Fruit fly (Drosophila melanogaster) whole organism, embryonic: ENCODE measurements around the gene Targ1.

ENCODE experiments used
- Awh ChIP-seq: fragments of 200-800 bp; sonication (Bioruptor generic); IDR thresholded peaks from 2 replicates; pipeline ENCODE4, ENCODE4 v1.3.6; 2022; ENCODE audit warnings: missing biosample characterization, missing genetic modification characterization
- BEAF-32 ChIP-seq: fragments of 200-800 bp; sonication (Bioruptor generic); optimal IDR thresholded peaks from 3 replicates; lab custom pipeline; 2017; ENCODE audit warnings: missing biosample characterization, missing genetic modification characterization, mild to moderate bottlenecking, moderate library complexity, missing genetic modification reagents
- CG10267 ChIP-seq: fragments of 200-800 bp; sonication (Bioruptor generic); optimal IDR thresholded peaks from 2 replicates; lab custom pipeline; 2018; ENCODE audit warnings: missing biosample characterization, mild to moderate bottlenecking, missing genetic modification characterization, moderate library complexity
- CG12659 ChIP-seq: fragments of 200-800 bp; sonication (Bioruptor generic); optimal IDR thresholded peaks from 3 replicates; lab custom pipeline; 2017; ENCODE audit warnings: mild to moderate bottlenecking, missing biosample characterization, missing genetic modification reagents, missing genetic modification characterization
- CG14014 ChIP-seq: fragments of 200-800 bp; sonication (Bioruptor generic); IDR thresholded peaks from 2 replicates; pipeline ENCODE4 v1.3.6; 2022; ENCODE audit warnings: missing biosample characterization, missing genetic modification characterization
- CG14710 ChIP-seq: fragments of 200-800 bp; sonication (Bioruptor generic); optimal IDR thresholded peaks from 3 replicates; lab custom pipeline; 2019; ENCODE audit warnings: missing biosample characterization, mild to moderate bottlenecking, missing genetic modification characterization, moderate library complexity
- CG14860 ChIP-seq: fragments of 200-800 bp; sonication (Bioruptor generic); IDR thresholded peaks from 3 replicates; pipeline ENCODE4 v1.3.6; 2022; ENCODE audit warnings: missing biosample characterization, missing genetic modification characterization; ENCODE audit not compliant: partially characterized antibody
- CG16813 ChIP-seq: fragments of 200-800 bp; sonication (Bioruptor generic); IDR thresholded peaks from 3 replicates; pipeline ENCODE4 v1.3.6; 2022; ENCODE audit warnings: missing biosample characterization, missing genetic modification characterization; ENCODE audit not compliant: partially characterized antibody
- CG17829 ChIP-seq: fragments of 200-800 bp; optimal IDR thresholded peaks from 2 replicates; lab custom pipeline; 2019; ENCODE audit warnings: missing biosample characterization, mild to moderate bottlenecking, missing genetic modification characterization, moderate library complexity
- CG2129 ChIP-seq: fragments of 200-800 bp; sonication (Bioruptor generic); IDR thresholded peaks from 2 replicates; pipeline ENCODE4 v1.3.6; 2022; ENCODE audit warnings: missing biosample characterization, missing genetic modification characterization; ENCODE audit not compliant: partially characterized antibody
- CG2712 ChIP-seq: fragments of 200-800 bp; optimal IDR thresholded peaks from 3 replicates; lab custom pipeline; 2019; ENCODE audit warnings: missing biosample characterization, mild to moderate bottlenecking, missing genetic modification characterization, moderate library complexity
- CG31441 ChIP-seq: fragments of 200-800 bp; sonication (Bioruptor generic); IDR thresholded peaks from 2 replicates; pipeline ENCODE4 v1.3.6; 2022; ENCODE audit warnings: missing biosample characterization, missing genetic modification characterization
- CG33213 ChIP-seq: fragments of 200-800 bp; sonication (Bioruptor generic); optimal IDR thresholded peaks from 3 replicates; lab custom pipeline; 2016; ENCODE audit warnings: missing biosample characterization, missing genetic modification characterization
- CG34224 ChIP-seq: fragments of 200-800 bp; sonication (Bioruptor generic); IDR thresholded peaks from 3 replicates; pipeline ENCODE4 v1.3.6; 2022; ENCODE audit warnings: missing biosample characterization, missing genetic modification characterization; ENCODE audit not compliant: partially characterized antibody
- CG3847 ChIP-seq: fragments of 200-800 bp; sonication (Bioruptor generic); IDR thresholded peaks from 2 replicates; pipeline ENCODE4 v1.3.6; 2022; ENCODE audit warnings: missing biosample characterization, missing genetic modification characterization
- CG4617 ChIP-seq: fragments of 200-800 bp; sonication (Bioruptor generic); optimal IDR thresholded peaks from 3 replicates; lab custom pipeline; 2016; ENCODE audit warnings: missing biosample characterization, missing genetic modification characterization, borderline replicate concordance
- CG7271 ChIP-seq: fragments of 200-800 bp; sonication (Bioruptor generic); optimal IDR thresholded peaks from 2 replicates; lab custom pipeline; 2018; ENCODE audit warnings: missing biosample characterization, mild to moderate bottlenecking, missing genetic modification characterization, moderate library complexity
- CG8924 ChIP-seq: fragments of 200-800 bp; optimal IDR thresholded peaks from 3 replicates; lab custom pipeline; 2019; ENCODE audit warnings: missing biosample characterization, mild to moderate bottlenecking, missing genetic modification characterization, moderate library complexity
- CHES-1-like ChIP-seq: fragments of 200-800 bp; sonication (Bioruptor generic); optimal IDR thresholded peaks from 2 replicates; lab custom pipeline; 2016; ENCODE audit warnings: missing biosample characterization, missing genetic modification characterization
- Dek ChIP-seq: fragments of 200-800 bp; sonication (Bioruptor generic); optimal IDR thresholded peaks from 3 replicates; lab custom pipeline; 2019; ENCODE audit warnings: missing biosample characterization, mild to moderate bottlenecking, missing genetic modification characterization, moderate library complexity
- Dref ChIP-seq: fragments of 200-800 bp; sonication (Bioruptor generic); IDR thresholded peaks from 2 replicates; pipeline ENCODE4 v1.3.6; 2022; ENCODE audit warnings: missing biosample characterization, missing genetic modification characterization
- Ets65A ChIP-seq: fragments of 200-800 bp; sonication (Bioruptor generic); peaks from one replicate; lab custom pipeline; 2016; ENCODE audit warnings: missing biosample characterization, missing genetic modification characterization
- Gsc ChIP-seq: fragments of 200-800 bp; sonication (Bioruptor generic); IDR thresholded peaks from 2 replicates; pipeline ENCODE4 v1.3.6; 2022; ENCODE audit warnings: missing biosample characterization, missing genetic modification characterization
- HmgD ChIP-seq: fragments of 200-800 bp; sonication (Bioruptor generic); optimal IDR thresholded peaks from 3 replicates; lab custom pipeline; 2016; ENCODE audit warnings: missing biosample characterization, missing genetic modification characterization
- Lhr ChIP-seq: fragments of 200-800 bp; sonication (Bioruptor generic); optimal IDR thresholded peaks from 3 replicates; lab custom pipeline; 2017; ENCODE audit warnings: mild to moderate bottlenecking, missing biosample characterization, missing genetic modification reagents, missing genetic modification characterization
- MBD-R2 ChIP-seq: fragments of 200-800 bp; sonication (Bioruptor generic); IDR thresholded peaks from 2 replicates; pipeline ENCODE4 v1.3.6; 2022; ENCODE audit warnings: missing biosample characterization, missing genetic modification characterization
- Opbp ChIP-seq: fragments of 200-800 bp; sonication (Bioruptor generic); IDR thresholded peaks from 3 replicates; pipeline ENCODE4 v1.3.6; 2022; ENCODE audit warnings: missing biosample characterization, missing genetic modification characterization; ENCODE audit not compliant: partially characterized antibody
- Pdp1 ChIP-seq, 2 experiments: fragments of 200-800 bp; sonication (Bioruptor generic); optimal IDR thresholded peaks; 3 replicates each; lab custom pipeline; 2016; ENCODE audit warnings: missing biosample characterization in 2 of 2, missing genetic modification characterization in 2 of 2, mild to moderate bottlenecking in 1 of 2, moderate library complexity in 1 of 2
- Scr ChIP-seq: fragments of 200-800 bp; sonication (Bioruptor generic); IDR thresholded peaks from 2 replicates; pipeline ENCODE4 v1.3.6; 2022; ENCODE audit warnings: missing biosample characterization, missing genetic modification characterization; ENCODE audit not compliant: partially characterized antibody
- YL-1 ChIP-seq: fragments of 200-800 bp; sonication (Bioruptor generic); optimal IDR thresholded peaks from 3 replicates; lab custom pipeline; 2017; ENCODE audit warnings: missing biosample characterization, mild to moderate bottlenecking, missing genetic modification characterization
- ara ChIP-seq: fragments of 200-800 bp; sonication (Bioruptor generic); IDR thresholded peaks from 2 replicates; pipeline ENCODE4 v1.3.6; 2022; ENCODE audit warnings: missing biosample characterization, missing genetic modification characterization
- bbx ChIP-seq: fragments of 200-800 bp; sonication (Bioruptor generic); IDR thresholded peaks from 2 replicates; pipeline ENCODE4 v1.3.6; 2022; ENCODE audit warnings: missing biosample characterization, missing genetic modification characterization; ENCODE audit not compliant: partially characterized antibody
- chn ChIP-seq: fragments of 200-800 bp; sonication (Bioruptor generic); optimal IDR thresholded peaks from 2 replicates; lab custom pipeline; 2016; ENCODE audit warnings: missing biosample characterization, missing genetic modification characterization
- dan ChIP-seq: fragments of 200-800 bp; sonication (Bioruptor generic); IDR thresholded peaks from 2 replicates; pipeline ENCODE4 v1.3.6; 2022; ENCODE audit warnings: missing biosample characterization, missing genetic modification characterization
- gro ChIP-seq: fragments of 200-800 bp; sonication (Bioruptor generic); optimal IDR thresholded peaks from 2 replicates; lab custom pipeline; 2016; ENCODE audit warnings: missing biosample characterization, missing genetic modification characterization
- hkb ChIP-seq, 2 experiments: fragments of 200-800 bp in 1 of 2; fragments of >200 bp in 1 of 2; sonication (Bioruptor generic) in 1 of 2; IDR thresholded peaks in 1 of 2; optimal IDR thresholded peaks in 1 of 2; 2 replicates each; pipeline versions ENCODE4 v1.3.6 to Lab custom; 2017 to 2022; ENCODE audit warnings: missing biosample characterization in 1 of 2, missing genetic modification characterization in 1 of 2
- knrl ChIP-seq: fragments of 200-800 bp; sonication (Bioruptor generic); IDR thresholded peaks from 3 replicates; pipeline ENCODE4 v1.3.6; 2022; ENCODE audit warnings: missing biosample characterization, missing genetic modification characterization; ENCODE audit not compliant: partially characterized antibody
- nmo ChIP-seq: fragments of 200-800 bp; sonication (Bioruptor generic); optimal IDR thresholded peaks from 2 replicates; lab custom pipeline; 2018; ENCODE audit warnings: missing biosample characterization, mild to moderate bottlenecking, missing genetic modification characterization, moderate library complexity
- nom ChIP-seq: fragments of 200-800 bp; sonication (Bioruptor generic); optimal IDR thresholded peaks from 2 replicates; lab custom pipeline; 2017; ENCODE audit warnings: missing biosample characterization, missing genetic modification characterization, mild to moderate bottlenecking, moderate library complexity, missing genetic modification reagents
- sima ChIP-seq: fragments of 200-800 bp; sonication (Bioruptor generic); optimal IDR thresholded peaks from 2 replicates; lab custom pipeline; 2016; ENCODE audit warnings: missing biosample characterization, missing genetic modification characterization
- sqz ChIP-seq: fragments of 200-800 bp; sonication (Bioruptor generic); optimal IDR thresholded peaks from 3 replicates; lab custom pipeline; 2018; ENCODE audit warnings: missing biosample characterization, mild to moderate bottlenecking, missing genetic modification characterization
- tna ChIP-seq: fragments of 200-800 bp; sonication (Bioruptor generic); IDR thresholded peaks from 2 replicates; pipeline ENCODE4 v1.3.6; 2022; ENCODE audit warnings: missing biosample characterization, missing genetic modification characterization; ENCODE audit not compliant: partially characterized antibody
- toy ChIP-seq: fragments of 200-800 bp; sonication (Bioruptor generic); IDR thresholded peaks from 2 replicates; pipeline ENCODE4 v1.3.6; 2022; ENCODE audit warnings: missing biosample characterization, missing genetic modification characterization
- trem ChIP-seq: fragments of 200-800 bp; optimal IDR thresholded peaks from 3 replicates; lab custom pipeline; 2019; ENCODE audit warnings: missing biosample characterization, mild to moderate bottlenecking, missing genetic modification characterization, moderate library complexity
- tup ChIP-seq: fragments of 200-800 bp; sonication (Bioruptor generic); optimal IDR thresholded peaks from 2 replicates; lab custom pipeline; 2016; ENCODE audit warnings: missing biosample characterization, mild to moderate bottlenecking, missing genetic modification characterization, moderate library complexity
- vnd ChIP-seq: fragments of 200-800 bp; sonication (Bioruptor generic); IDR thresholded peaks from 3 replicates; pipeline ENCODE4 v1.3.6; 2022; ENCODE audit warnings: missing biosample characterization, missing genetic modification characterization; ENCODE audit not compliant: partially characterized antibody

Gene Targ1

DNA sequence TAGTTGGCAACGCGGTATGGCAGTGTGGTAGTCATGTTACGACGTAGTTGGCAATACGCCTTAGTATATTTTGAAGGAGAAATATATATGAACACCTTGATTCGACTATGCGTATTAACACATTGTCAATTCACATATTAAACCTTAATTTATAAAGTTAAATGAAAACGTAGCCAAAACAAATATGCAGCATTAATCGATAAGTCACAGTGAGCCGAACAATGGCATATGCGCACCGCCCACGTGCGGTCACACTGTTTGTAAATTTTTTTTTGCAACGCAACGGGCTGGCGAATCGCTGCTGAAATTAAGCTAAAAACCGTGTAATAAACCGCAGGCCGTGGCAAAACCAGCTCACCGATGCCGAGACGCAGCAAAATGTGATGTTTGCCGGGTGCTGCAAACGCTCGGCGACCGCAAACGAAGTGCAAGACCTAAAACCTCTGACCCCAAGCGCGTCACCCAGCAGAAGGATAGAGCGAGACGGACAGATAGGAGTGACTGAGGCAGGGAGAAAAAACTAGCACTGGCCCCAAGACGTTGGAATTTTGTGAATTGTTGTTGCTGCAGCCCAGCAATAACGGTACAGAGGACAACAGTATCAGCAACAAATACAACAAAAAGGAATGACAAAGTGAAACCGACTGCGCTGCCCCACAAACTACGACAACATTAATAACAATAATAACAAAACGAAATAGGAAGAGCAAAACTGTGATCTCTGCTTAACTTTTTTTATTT lies 27.0 kb downstream of the Targ1 start (continued):
- TF ChIP-seq dan, result no peak
- TF ChIP-seq CG14860 (GFP tag; lab: Robert Waterston, UW), result no peak
- TF ChIP-seq CG17829 (tag; lab: Kevin White, UChicago), result peak; percentile 33
- TF ChIP-seq CG4617 (GFP tag; lab: Kevin White, UChicago), result peak; percentile 82
- no peak for TF ChIP-seq gro (GFP tag; lab: Kevin White, UChicago)
- peak; percentile 85 for TF ChIP-seq Lhr (GFP tag; lab: Kevin White, UChicago)
- peak; percentile 77 for TF ChIP-seq trem (tag; lab: Kevin White, UChicago)
- 0 out of 3 replicates have a peak, but pooled peaks have one; percentile 29 for TF ChIP-seq vnd (GFP tag; lab: Robert Waterston, UW)
- peak; percentile 13; the same call in 1 of the 2 replicates for TF ChIP-seq tna (GFP tag; lab: Robert Waterston, UW)
- peak; percentile 11 for TF ChIP-seq HmgD (GFP tag; lab: Kevin White, UChicago)
- peak; percentile 53 for TF ChIP-seq Scr (GFP tag; lab: Robert Waterston, UW)
- peak; percentile 50; the same call in 1 of the 2 replicates for TF ChIP-seq MBD-R2
- no peak for TF ChIP-seq CG14014
- TF ChIP-seq Pdp1 (GFP tag; optimal IDR thresholded peaks at IDR 0.05; lab: Kevin White, UChicago), result peak in 1 of 2 experiments; percentile 42
- TF ChIP-seq CG2712 (tag; lab: Kevin White, UChicago), result peak; percentile 56
- TF ChIP-seq bbx (GFP tag; lab: Robert Waterston, UW), result 0 out of 2 replicates have a peak, but pooled peaks have one; percentile 48
- TF ChIP-seq CG14710 (tag; lab: Kevin White, UChicago), result peak; percentile 65
- TF ChIP-seq sima, result no peak
- TF ChIP-seq chn (GFP tag; lab: Kevin White, UChicago), result peak; percentile 45
- peak; percentile 13 for TF ChIP-seq Ets65A (GFP tag; lab: Kevin White, UChicago)
- peak; percentile 11; the same call in 1 of the 2 replicates for TF ChIP-seq CG2129 (GFP tag; lab: Robert Waterston, UW)
- TF ChIP-seq toy, result no peak
- TF ChIP-seq CG33213, result peak; percentile 39
- TF ChIP-seq nmo, result peak; percentile 67
- TF ChIP-seq knrl (GFP tag; lab: Robert Waterston, UW), result peak; percentile 58
- peak; percentile 68 for TF ChIP-seq CG7271 (tag; lab: Kevin White, UChicago)
- TF ChIP-seq sqz (GFP tag; lab: Kevin White, UChicago), result peak; percentile 85
- no peak for TF ChIP-seq Awh (GFP tag; lab: Robert Waterston, UW)
- peak; percentile 13; the same call in 1 of the 2 replicates for TF ChIP-seq CG31441 (GFP tag; lab: Robert Waterston, UW)
- peak; percentile 76 for TF ChIP-seq CG12659 (GFP tag; lab: Kevin White, UChicago)
- TF ChIP-seq Gsc (GFP tag; lab: Robert Waterston, UW), result no peak
- no peak for TF ChIP-seq Dek (tag; lab: Kevin White, UChicago)
- TF ChIP-seq YL-1 (GFP tag; lab: Kevin White, UChicago), result peak; percentile 76
- peak; percentile 11 for TF ChIP-seq nom (GFP tag; lab: Kevin White, UChicago)
- TF ChIP-seq ara (GFP tag; lab: Robert Waterston, UW), result no peak
- TF ChIP-seq CG16813 (GFP tag; lab: Robert Waterston, UW), result 0 out of 3 replicates have a peak, but pooled peaks have one; percentile 44
- TF ChIP-seq CG8924 (tag; lab: Kevin White, UChicago), result peak; percentile 13
- TF ChIP-seq Opbp (GFP tag; lab: Robert Waterston, UW), result peak; percentile 22; the same call in 1 of the 3 replicates
- TF ChIP-seq Dref (GFP tag; lab: Robert Waterston, UW), result peak; percentile 61; the same call in 1 of the 2 replicates
- TF ChIP-seq CHES-1-like (GFP tag; lab: Kevin White, UChicago), result peak; percentile 24
- TF ChIP-seq tup (GFP tag; lab: Kevin White, UChicago), result no peak
- peak; percentile 70 for TF ChIP-seq BEAF-32 (GFP tag; lab: Kevin White, UChicago)
- TF ChIP-seq CG34224 (GFP tag; lab: Robert Waterston, UW), result 0 out of 3 replicates have a peak, but pooled peaks have one; percentile 37
- peak; percentile 70 for TF ChIP-seq hkb (optimal IDR thresholded peaks at IDR 0.05; lab: Kevin White, UChicago)
- TF ChIP-seq hkb (GFP tag; IDR thresholded peaks at IDR 0.05; lab: Robert Waterston, UW), result no peak
- TF ChIP-seq CG3847 (GFP tag; lab: Robert Waterston, UW), result 0 out of 2 replicates have a peak, but pooled peaks have one; percentile 26
- TF ChIP-seq CG10267 (tag; lab: Kevin White, UChicago), result peak; percentile 60
